Fruit fly (Drosophila melanogaster) whole organism, embryonic: ENCODE data around the gene stck.

Source experiments
- Atf3 ChIP-seq: fragments of 200-800 bp; sonication (Bioruptor generic); optimal IDR thresholded peaks from 3 replicates; lab custom pipeline; 2016; ENCODE audit warnings: missing biosample characterization, missing genetic modification characterization
- BEAF-32 ChIP-seq: fragments of 200-800 bp; sonication (Bioruptor generic); optimal IDR thresholded peaks from 3 replicates; lab custom pipeline; 2017; ENCODE audit warnings: missing biosample characterization, missing genetic modification characterization, mild to moderate bottlenecking, moderate library complexity, missing genetic modification reagents
- CG10209 ChIP-seq: fragments of 200-800 bp; sonication (Bioruptor generic); optimal IDR thresholded peaks from 3 replicates; lab custom pipeline; 2017; ENCODE audit warnings: missing biosample characterization, mild to moderate bottlenecking, missing genetic modification characterization, missing genetic modification reagents
- CG10431 ChIP-seq: fragments of 200-800 bp; sonication (Bioruptor generic); optimal IDR thresholded peaks from 3 replicates; lab custom pipeline; 2018; ENCODE audit warnings: missing biosample characterization, mild to moderate bottlenecking, missing genetic modification characterization
- CG10979 ChIP-seq: fragments of 200-800 bp; sonication (Bioruptor generic); optimal IDR thresholded peaks from 2 replicates; lab custom pipeline; 2018; ENCODE audit warnings: missing biosample characterization, mild to moderate bottlenecking, missing genetic modification characterization, moderate library complexity
- CG11398 ChIP-seq: fragments of 200-800 bp; sonication (Bioruptor generic); optimal IDR thresholded peaks from 2 replicates; lab custom pipeline; 2016; ENCODE audit warnings: missing biosample characterization, missing genetic modification characterization
- CG12071 ChIP-seq: fragments of 200-800 bp; sonication (Bioruptor generic); optimal IDR thresholded peaks from 3 replicates; lab custom pipeline; 2018; ENCODE audit warnings: missing biosample characterization, mild to moderate bottlenecking, missing genetic modification characterization
- CG1233 ChIP-seq: fragments of 200-800 bp; sonication (Bioruptor generic); optimal IDR thresholded peaks from 4 replicates; lab custom pipeline; 2018; ENCODE audit warnings: missing biosample characterization, mild to moderate bottlenecking, missing genetic modification characterization
- CG13296 ChIP-seq: fragments of 200-800 bp; sonication (Bioruptor generic); optimal IDR thresholded peaks from 3 replicates; lab custom pipeline; 2018; ENCODE audit warnings: missing biosample characterization, mild to moderate bottlenecking, missing genetic modification characterization
- CG15479 ChIP-seq: fragments of 200-800 bp; sonication (Bioruptor generic); optimal IDR thresholded peaks from 3 replicates; lab custom pipeline; 2019; ENCODE audit warnings: missing biosample characterization, mild to moderate bottlenecking, missing genetic modification characterization, moderate library complexity
- CG17802 ChIP-seq: fragments of 200-800 bp; sonication (Bioruptor generic); optimal IDR thresholded peaks from 2 replicates; lab custom pipeline; 2018; ENCODE audit warnings: missing biosample characterization, mild to moderate bottlenecking, missing genetic modification characterization, moderate library complexity
- CG31224 ChIP-seq: fragments of 200-800 bp; sonication (Bioruptor generic); IDR thresholded peaks from 2 replicates; pipeline ENCODE4 v1.3.6; 2022; ENCODE audit warnings: missing biosample characterization, missing genetic modification characterization
- CG4404 ChIP-seq: fragments of 200-800 bp; sonication (Bioruptor generic); IDR thresholded peaks from 2 replicates; pipeline ENCODE4 v1.3.6; 2022; ENCODE audit warnings: missing biosample characterization, missing genetic modification characterization
- CG5245 ChIP-seq: fragments of 200-800 bp; sonication (Bioruptor generic); optimal IDR thresholded peaks from 3 replicates; lab custom pipeline; 2016; ENCODE audit warnings: missing biosample characterization, missing genetic modification characterization
- CG6272 ChIP-seq: fragments of 200-800 bp; sonication (Bioruptor generic); IDR thresholded peaks from 2 replicates; pipeline ENCODE4 v1.3.6; 2022; ENCODE audit warnings: missing biosample characterization, missing genetic modification characterization
- CG6689 ChIP-seq: fragments of 200-800 bp; sonication (Bioruptor generic); IDR thresholded peaks from 2 replicates; pipeline ENCODE4 v1.3.6; 2022; ENCODE audit warnings: missing biosample characterization, missing genetic modification characterization
- CG7745 ChIP-seq: fragments of 200-800 bp; sonication (Bioruptor generic); optimal IDR thresholded peaks from 2 replicates; lab custom pipeline; 2018; ENCODE audit warnings: missing biosample characterization, mild to moderate bottlenecking, missing genetic modification characterization, moderate library complexity
- CG9215 ChIP-seq: fragments of 200-800 bp; sonication (Bioruptor generic); IDR thresholded peaks from 2 replicates; pipeline ENCODE4 v1.3.6; 2022; ENCODE audit warnings: missing biosample characterization, missing genetic modification characterization
- D19B ChIP-seq: fragments of 200-800 bp; sonication (Bioruptor generic); optimal IDR thresholded peaks from 2 replicates; lab custom pipeline; 2017; ENCODE audit warnings: missing biosample characterization, mild to moderate bottlenecking, missing genetic modification characterization
- Dek ChIP-seq: fragments of 200-800 bp; sonication (Bioruptor generic); optimal IDR thresholded peaks from 3 replicates; lab custom pipeline; 2019; ENCODE audit warnings: missing biosample characterization, mild to moderate bottlenecking, missing genetic modification characterization, moderate library complexity
- Dll ChIP-seq: fragments of 200-800 bp; sonication (Bioruptor generic); IDR thresholded peaks from 4 replicates; pipeline ENCODE4 v1.3.6; 2022; ENCODE audit warnings: missing biosample characterization, missing genetic modification characterization; ENCODE audit not compliant: partially characterized antibody
- Doc2 ChIP-seq: fragments of 200-800 bp; sonication (Bioruptor generic); IDR thresholded peaks from 2 replicates; pipeline ENCODE4 v1.3.6; 2022; ENCODE audit warnings: missing biosample characterization, missing genetic modification characterization
- Fer3 ChIP-seq: fragments of 200-800 bp; sonication (Bioruptor generic); optimal IDR thresholded peaks from 2 replicates; lab custom pipeline; 2018; ENCODE audit warnings: missing biosample characterization, mild to moderate bottlenecking, missing genetic modification characterization, moderate library complexity
- Gug ChIP-seq: fragments of 200-800 bp; sonication (Bioruptor generic); IDR thresholded peaks from 4 replicates; pipeline ENCODE4 v1.3.6; 2022; ENCODE audit warnings: missing biosample characterization, missing genetic modification characterization
- Hr51 ChIP-seq, 2 experiments: fragments of 200-800 bp; sonication (Bioruptor generic); optimal IDR thresholded peaks; 2 replicates in 1 of 2; 3 replicates in 1 of 2; lab custom pipeline; 2016 to 2018; ENCODE audit warnings: missing biosample characterization in 2 of 2, missing genetic modification characterization in 2 of 2, mild to moderate bottlenecking in 1 of 2, moderate library complexity in 1 of 2
- NFAT ChIP-seq: fragments of 200-800 bp; sonication (Bioruptor generic); IDR thresholded peaks from 2 replicates; pipeline ENCODE4 v1.3.6; 2022; ENCODE audit warnings: missing biosample characterization, missing genetic modification characterization
- Taf1 ChIP-seq: fragments of 200-800 bp; sonication (Bioruptor generic); IDR thresholded peaks from 2 replicates; pipeline ENCODE4 v1.3.6; 2022; ENCODE audit warnings: missing biosample characterization, missing genetic modification characterization
- Tbp ChIP-seq: fragments of >200 bp; optimal IDR thresholded peaks from 2 replicates; lab custom pipeline; 2018; ENCODE audit warnings: missing biosample characterization, missing genetic modification characterization
- Trl ChIP-seq, 3 experiments: fragments of >200 bp in 2 of 3; fragments of 200-800 bp in 1 of 3; sonication (Bioruptor generic) in 1 of 3; optimal IDR thresholded peaks; 2 replicates in 1 of 3; 3 replicates in 2 of 3; lab custom pipeline; 2016 to 2017; ENCODE audit warnings: missing biosample characterization in 1 of 3, missing genetic modification characterization in 1 of 3
- Xrp1 ChIP-seq: fragments of 200-800 bp; sonication (Bioruptor generic); IDR thresholded peaks from 2 replicates; pipeline ENCODE4 v1.3.6; 2022; ENCODE audit warnings: missing biosample characterization, missing genetic modification characterization
- bab2 ChIP-seq: fragments of 200-800 bp; sonication (Bioruptor generic); optimal IDR thresholded peaks from 2 replicates; lab custom pipeline; 2016; ENCODE audit warnings: missing biosample characterization, missing genetic modification characterization
- crp ChIP-seq, 2 experiments: fragments of 200-800 bp; sonication (Bioruptor generic); optimal IDR thresholded peaks; 2 replicates in 1 of 2; 3 replicates in 1 of 2; lab custom pipeline; 2017; ENCODE audit warnings: missing biosample characterization in 2 of 2, missing genetic modification characterization in 2 of 2, mild to moderate bottlenecking in 1 of 2, moderate library complexity in 1 of 2
- danr ChIP-seq: fragments of 200-800 bp; sonication (Bioruptor generic); IDR thresholded peaks from 2 replicates; pipeline ENCODE4 v1.3.6; 2022; ENCODE audit warnings: missing biosample characterization, missing genetic modification characterization
- fru ChIP-seq: fragments of >200 bp; optimal IDR thresholded peaks from 2 replicates; lab custom pipeline; 2017
- fu2 ChIP-seq: fragments of 200-800 bp; sonication (Bioruptor generic); optimal IDR thresholded peaks from 2 replicates; lab custom pipeline; 2016; ENCODE audit warnings: missing biosample characterization, missing genetic modification characterization
- hbn ChIP-seq: fragments of 200-800 bp; sonication (Bioruptor generic); IDR thresholded peaks from 2 replicates; pipeline ENCODE4 v1.3.6; 2022; ENCODE audit warnings: missing biosample characterization, missing genetic modification characterization; ENCODE audit not compliant: partially characterized antibody
- luna ChIP-seq: fragments of 200-800 bp; sonication (Bioruptor generic); optimal IDR thresholded peaks from 2 replicates; lab custom pipeline; 2016; ENCODE audit warnings: missing biosample characterization, missing genetic modification characterization
- maf-S ChIP-seq: fragments of 200-800 bp; sonication (Bioruptor generic); optimal IDR thresholded peaks from 2 replicates; lab custom pipeline; 2016; ENCODE audit warnings: missing biosample characterization, missing genetic modification characterization
- mam ChIP-seq: fragments of 200-800 bp; sonication (Bioruptor generic); optimal IDR thresholded peaks from 3 replicates; lab custom pipeline; 2016; ENCODE audit warnings: missing biosample characterization, missing genetic modification characterization
- pfk ChIP-seq: fragments of 200-800 bp; sonication (Bioruptor generic); optimal IDR thresholded peaks from 2 replicates; lab custom pipeline; 2018; ENCODE audit warnings: missing biosample characterization, mild to moderate bottlenecking, missing genetic modification characterization, moderate library complexity
- pho ChIP-seq: fragments of 200-800 bp; sonication (Bioruptor generic); optimal IDR thresholded peaks from 2 replicates; lab custom pipeline; 2016; ENCODE audit warnings: missing biosample characterization, missing genetic modification characterization
- ranshi ChIP-seq: fragments of 200-800 bp; sonication (Bioruptor generic); IDR thresholded peaks from 2 replicates; pipeline ENCODE4 v1.3.6; 2022; ENCODE audit warnings: missing biosample characterization, missing genetic modification characterization
- sna ChIP-seq: fragments of 200-800 bp; sonication (Bioruptor generic); IDR thresholded peaks from 2 replicates; pipeline ENCODE4 v1.3.6; 2022; ENCODE audit warnings: missing biosample characterization, missing genetic modification characterization; ENCODE audit not compliant: partially characterized antibody
- ssp ChIP-seq: fragments of 200-800 bp; sonication (Bioruptor generic); IDR thresholded peaks from 2 replicates; pipeline ENCODE4 v1.3.6; 2022; ENCODE audit warnings: missing biosample characterization, missing genetic modification characterization
- sug ChIP-seq: fragments of 200-800 bp; optimal IDR thresholded peaks from 2 replicates; lab custom pipeline; 2019; ENCODE audit warnings: missing biosample characterization, mild to moderate bottlenecking, missing genetic modification characterization, moderate library complexity
- tll ChIP-seq, 2 experiments: fragments of 200-800 bp in 1 of 2; fragments of >200 bp in 1 of 2; sonication (Bioruptor generic) in 1 of 2; optimal IDR thresholded peaks; 2 replicates each; lab custom pipeline; 2017 to 2019; ENCODE audit warnings: missing biosample characterization in 2 of 2, missing genetic modification characterization in 2 of 2, mild to moderate bottlenecking in 1 of 2, moderate library complexity in 1 of 2
- unpg ChIP-seq: fragments of 200-800 bp; sonication (Bioruptor generic); optimal IDR thresholded peaks from 3 replicates; lab custom pipeline; 2018; ENCODE audit warnings: missing biosample characterization, mild to moderate bottlenecking, missing genetic modification characterization, moderate library complexity
- wdn ChIP-seq: fragments of 200-800 bp; sonication (Bioruptor generic); IDR thresholded peaks from 2 replicates; pipeline ENCODE4 v1.3.6; 2022; ENCODE audit warnings: missing biosample characterization, missing genetic modification characterization
- wek ChIP-seq: fragments of 200-800 bp; sonication (Bioruptor generic); optimal IDR thresholded peaks from 3 replicates; lab custom pipeline; 2018; ENCODE audit warnings: missing biosample characterization, mild to moderate bottlenecking, missing genetic modification characterization, moderate library complexity

Gene stck

DNA sequence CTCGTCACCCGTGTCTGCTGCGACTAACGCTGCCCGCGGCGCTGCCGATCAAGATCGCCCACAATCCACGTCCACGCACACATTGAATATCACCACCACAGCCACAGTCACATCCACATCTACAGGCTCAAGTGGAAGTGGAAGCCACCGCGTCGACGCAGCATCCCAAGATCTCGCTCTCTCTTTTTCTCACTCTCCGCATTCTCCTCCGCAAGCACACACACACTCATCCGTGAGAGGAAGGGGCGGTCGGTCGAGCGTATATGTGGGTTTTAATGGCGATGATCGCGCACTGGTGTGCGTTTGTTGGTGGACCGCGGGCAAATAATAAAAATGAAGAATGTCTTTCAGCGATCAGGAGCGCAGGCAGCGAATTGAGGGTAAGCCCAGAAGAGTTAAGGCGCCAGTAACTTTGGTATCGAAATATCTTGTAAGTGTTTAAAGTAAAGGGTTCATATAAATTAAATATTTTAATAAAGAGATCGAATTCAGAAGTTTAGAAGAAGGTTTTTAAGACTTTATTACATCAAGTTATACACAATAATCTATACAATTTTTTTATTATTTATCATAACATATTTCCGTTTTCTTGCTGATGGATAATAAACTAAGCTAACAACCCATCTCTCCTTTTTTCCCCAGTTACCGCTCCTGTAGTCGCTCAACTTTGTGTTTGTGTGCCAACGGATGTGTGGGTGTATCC lies 22.9 kb upstream of the stck start, which contains the start of gene Poxm (continued):
- TF ChIP-seq Gug (GFP tag; lab: Robert Waterston, UW) (peak; percentile 94), maf-S (GFP tag; lab: Kevin White, UChicago) (peak; percentile 21), CG5245 (GFP tag; lab: Kevin White, UChicago) (peak; percentile 87), CG12071 (GFP tag; lab: Kevin White, UChicago) (peak; percentile 23), Doc2 (GFP tag; lab: Robert Waterston, UW) (peak; percentile 67; the same call in 1 of the 2 replicates), sna (no peak), Trl (optimal IDR thresholded peaks at IDR 0.05; lab: Kevin White, UChicago) (peak; percentile 47 to 78), Trl (GFP tag; optimal IDR thresholded peaks at IDR 0.05; lab: Kevin White, UChicago) (peak; percentile 58), CG31224 (peak; percentile 79), crp (GFP tag; optimal IDR thresholded peaks at IDR 0.05; lab: Kevin White, UChicago) (peak in 1 of 2 experiments; percentile 47), CG13296 (GFP tag; lab: Kevin White, UChicago) (peak; percentile 80), Tbp (no peak), Hr51 (GFP tag; optimal IDR thresholded peaks at IDR 0.05; lab: Kevin White, UChicago) (peak; percentile 51 to 91), CG6272 (GFP tag; lab: Robert Waterston, UW) (peak; percentile 83), CG15479 (GFP tag; lab: Kevin White, UChicago) (no peak), Fer3 (tag; lab: Kevin White, UChicago) (peak; percentile 80), unpg (peak; percentile 85), Xrp1 (GFP tag; lab: Robert Waterston, UW) (peak; percentile 91), Taf1 (GFP tag; lab: Robert Waterston, UW) (peak; percentile 49; the same call in 1 of the 2 replicates), CG17802 (tag; lab: Kevin White, UChicago) (peak; percentile 64), D19B (GFP tag; lab: Kevin White, UChicago) (peak; percentile 65), danr (peak; percentile 86), Atf3 (GFP tag; lab: Kevin White, UChicago) (peak; percentile 27), CG1233 (peak; percentile 89), BEAF-32 (GFP tag; lab: Kevin White, UChicago) (peak; percentile 5), wek (GFP tag; lab: Kevin White, UChicago) (no peak), pho (GFP tag; lab: Kevin White, UChicago) (peak; percentile 16), ssp (peak; percentile 89), sug (tag; lab: Kevin White, UChicago) (peak; percentile 87), fu2 (no peak), Dek (peak; percentile 87), tll (GFP tag; optimal IDR thresholded peaks at IDR 0.05; lab: Kevin White, UChicago) (no peak), ranshi (GFP tag; lab: Robert Waterston, UW) (peak; percentile 81; the same call in 1 of the 2 replicates), CG4404 (peak; percentile 96), fru (lab: Kevin White, UChicago) (no peak), hbn (GFP tag; lab: Robert Waterston, UW) (no peak), CG9215 (GFP tag; lab: Robert Waterston, UW) (peak; percentile 89), mam (peak; percentile 60), NFAT (GFP tag; lab: Robert Waterston, UW) (peak; percentile 65), wdn (GFP tag; lab: Robert Waterston, UW) (peak; percentile 47; the same call in 1 of the 2 replicates), CG11398 (GFP tag; lab: Kevin White, UChicago) (no peak), CG10979 (tag; lab: Kevin White, UChicago) (peak; percentile 96), Dll (GFP tag; lab: Robert Waterston, UW) (no peak), CG6689 (GFP tag; lab: Robert Waterston, UW) (peak; percentile 94), CG10431 (GFP tag; lab: Kevin White, UChicago) (peak; percentile 73), bab2 (peak; percentile 77), CG10209 (peak; percentile 91), luna (GFP tag; lab: Kevin White, UChicago) (no peak), pfk (GFP tag; lab: Kevin White, UChicago) (no peak), CG7745 (no peak)
